Fruit fly (Drosophila melanogaster) whole organism, embryonic: ENCODE measurements around the gene Ns4.

Experiments
- Bgb ChIP-seq: fragments of 200-800 bp; sonication (Bioruptor generic); IDR thresholded peaks from 2 replicates; pipeline ENCODE4 v1.3.6; 2022; ENCODE audit warnings: missing biosample characterization, missing genetic modification characterization; ENCODE audit not compliant: partially characterized antibody
- CG10462 ChIP-seq: fragments of 200-800 bp; sonication (Bioruptor generic); optimal IDR thresholded peaks from 2 replicates; lab custom pipeline; 2016; ENCODE audit warnings: missing biosample characterization, missing genetic modification characterization
- CG11696 ChIP-seq: fragments of 200-800 bp; sonication (Bioruptor generic); IDR thresholded peaks from 2 replicates; pipeline ENCODE4 v1.3.6; 2022; ENCODE audit warnings: missing biosample characterization, missing genetic modification characterization
- CG12391 ChIP-seq: fragments of 200-800 bp; sonication (Bioruptor generic); optimal IDR thresholded peaks from 3 replicates; lab custom pipeline; 2018; ENCODE audit warnings: missing biosample characterization, mild to moderate bottlenecking, missing genetic modification characterization, moderate library complexity
- CG13287 ChIP-seq: fragments of 200-800 bp; sonication (Bioruptor generic); IDR thresholded peaks from 2 replicates; pipeline ENCODE4 v1.3.6; 2022; ENCODE audit warnings: missing biosample characterization, missing genetic modification characterization; ENCODE audit not compliant: partially characterized antibody
- CG14667 ChIP-seq: fragments of 200-800 bp; sonication (Bioruptor generic); IDR thresholded peaks from 2 replicates; pipeline ENCODE4 v1.3.6; 2022; ENCODE audit warnings: missing biosample characterization, missing genetic modification characterization
- CG1603 ChIP-seq: fragments of 200-800 bp; sonication (Bioruptor generic); optimal IDR thresholded peaks from 2 replicates; lab custom pipeline; 2019; ENCODE audit warnings: missing biosample characterization, mild to moderate bottlenecking, missing genetic modification characterization, moderate library complexity
- CG16815 ChIP-seq: fragments of 200-800 bp; sonication (Bioruptor generic); optimal IDR thresholded peaks from 3 replicates; lab custom pipeline; 2017; ENCODE audit warnings: missing biosample characterization, mild to moderate bottlenecking, missing genetic modification characterization
- CG17328 ChIP-seq: fragments of 200-800 bp; sonication (Bioruptor generic); IDR thresholded peaks from 2 replicates; pipeline ENCODE4 v1.3.6; 2022; ENCODE audit warnings: missing biosample characterization, missing genetic modification characterization
- CG17612 ChIP-seq: fragments of 200-800 bp; sonication (Bioruptor generic); IDR thresholded peaks from 2 replicates; pipeline ENCODE4 v1.3.6; 2022; ENCODE audit warnings: missing biosample characterization, missing genetic modification characterization
- CG2712 ChIP-seq: fragments of 200-800 bp; optimal IDR thresholded peaks from 3 replicates; lab custom pipeline; 2019; ENCODE audit warnings: missing biosample characterization, mild to moderate bottlenecking, missing genetic modification characterization, moderate library complexity
- CG31441 ChIP-seq: fragments of 200-800 bp; sonication (Bioruptor generic); IDR thresholded peaks from 2 replicates; pipeline ENCODE4 v1.3.6; 2022; ENCODE audit warnings: missing biosample characterization, missing genetic modification characterization
- CG42726 ChIP-seq: fragments of 200-800 bp; sonication (Bioruptor generic); IDR thresholded peaks from 2 replicates; pipeline ENCODE4 v1.3.6; 2022; ENCODE audit warnings: missing biosample characterization, missing genetic modification characterization; ENCODE audit not compliant: partially characterized antibody
- CG5953 ChIP-seq: fragments of 200-800 bp; sonication (Bioruptor generic); IDR thresholded peaks from 2 replicates; pipeline ENCODE4 v1.3.6; 2022; ENCODE audit warnings: missing biosample characterization, missing genetic modification characterization
- CG6813 ChIP-seq: fragments of 200-800 bp; sonication (Bioruptor generic); optimal IDR thresholded peaks from 2 replicates; lab custom pipeline; 2017; ENCODE audit warnings: missing biosample characterization, missing genetic modification characterization, mild to moderate bottlenecking, moderate library complexity, missing genetic modification reagents
- D ChIP-seq, 2 experiments: fragments of 200-800 bp in 1 of 2; fragments of >200 bp in 1 of 2; sonication (Bioruptor generic) in 1 of 2; optimal IDR thresholded peaks; 2 replicates in 1 of 2; 3 replicates in 1 of 2; lab custom pipeline; 2017; ENCODE audit warnings: mild to moderate bottlenecking in 1 of 2, missing biosample characterization in 1 of 2, missing genetic modification characterization in 1 of 2, missing genetic modification reagents in 1 of 2
- D19A ChIP-seq: fragments of 200-800 bp; optimal IDR thresholded peaks from 3 replicates; lab custom pipeline; 2019; ENCODE audit warnings: missing biosample characterization, mild to moderate bottlenecking, missing genetic modification characterization, moderate library complexity
- E2f2 ChIP-seq: fragments of 200-800 bp; sonication (Bioruptor generic); IDR thresholded peaks from 2 replicates; pipeline ENCODE4 v1.3.6; 2022; ENCODE audit warnings: missing biosample characterization, missing genetic modification characterization
- Fer1 ChIP-seq: fragments of 200-800 bp; sonication (Bioruptor generic); optimal IDR thresholded peaks from 2 replicates; lab custom pipeline; 2017; ENCODE audit warnings: missing biosample characterization, mild to moderate bottlenecking, missing genetic modification characterization
- Gug ChIP-seq: fragments of 200-800 bp; sonication (Bioruptor generic); IDR thresholded peaks from 4 replicates; pipeline ENCODE4 v1.3.6; 2022; ENCODE audit warnings: missing biosample characterization, missing genetic modification characterization
- HHEX ChIP-seq: fragments of 200-800 bp; sonication (Bioruptor generic); optimal IDR thresholded peaks from 3 replicates; lab custom pipeline; 2017; ENCODE audit warnings: missing biosample characterization, mild to moderate bottlenecking, missing genetic modification characterization, missing genetic modification reagents
- HLH3B ChIP-seq: fragments of 200-800 bp; sonication (Bioruptor generic); IDR thresholded peaks from 2 replicates; pipeline ENCODE4 v1.3.6; 2022; ENCODE audit warnings: missing biosample characterization, missing genetic modification characterization
- HLHmδ ChIP-seq: fragments of 200-800 bp; sonication (Bioruptor generic); optimal IDR thresholded peaks from 2 replicates; lab custom pipeline; 2018; ENCODE audit warnings: missing biosample characterization, mild to moderate bottlenecking, missing genetic modification characterization, moderate library complexity
- Oaz ChIP-seq: fragments of 200-800 bp; sonication (Bioruptor generic); IDR thresholded peaks from 2 replicates; pipeline ENCODE4 v1.3.6; 2022; ENCODE audit warnings: missing biosample characterization, missing genetic modification characterization
- Optix ChIP-seq: fragments of 200-800 bp; sonication (Bioruptor generic); IDR thresholded peaks from 3 replicates; pipeline ENCODE4 v1.3.6; 2022; ENCODE audit warnings: missing biosample characterization, missing genetic modification characterization
- Ptx1 ChIP-seq: fragments of 200-800 bp; sonication (Bioruptor generic); IDR thresholded peaks from 2 replicates; pipeline ENCODE4 v1.3.6; 2022; ENCODE audit warnings: missing biosample characterization, missing genetic modification characterization
- Ssrp ChIP-seq: fragments of 200-800 bp; sonication (Bioruptor generic); optimal IDR thresholded peaks from 2 replicates; lab custom pipeline; 2018; ENCODE audit warnings: missing biosample characterization, mild to moderate bottlenecking, missing genetic modification characterization, moderate library complexity
- Vsx1 ChIP-seq: fragments of 200-800 bp; sonication (Bioruptor generic); optimal IDR thresholded peaks from 2 replicates; lab custom pipeline; 2017; ENCODE audit warnings: missing biosample characterization, mild to moderate bottlenecking, missing genetic modification characterization, missing genetic modification reagents
- aop ChIP-seq: fragments of 200-800 bp; sonication (Bioruptor generic); IDR thresholded peaks from 2 replicates; pipeline ENCODE4 v1.3.6; 2022; ENCODE audit warnings: missing biosample characterization, missing genetic modification characterization
- ap ChIP-seq: fragments of 200-800 bp; sonication (Bioruptor generic); IDR thresholded peaks from 2 replicates; pipeline ENCODE4 v1.3.6; 2022; ENCODE audit warnings: missing biosample characterization, missing genetic modification characterization
- bab2 ChIP-seq: fragments of 200-800 bp; sonication (Bioruptor generic); optimal IDR thresholded peaks from 2 replicates; lab custom pipeline; 2016; ENCODE audit warnings: missing biosample characterization, missing genetic modification characterization
- cad ChIP-seq: fragments of >200 bp; optimal IDR thresholded peaks from 2 replicates; lab custom pipeline; 2017; ENCODE audit warnings: missing biosample characterization, missing genetic modification characterization
- crc ChIP-seq: fragments of 200-800 bp; sonication (Bioruptor generic); optimal IDR thresholded peaks from 2 replicates; lab custom pipeline; 2016; ENCODE audit warnings: missing biosample characterization, missing genetic modification characterization
- danr ChIP-seq: fragments of 200-800 bp; sonication (Bioruptor generic); IDR thresholded peaks from 2 replicates; pipeline ENCODE4 v1.3.6; 2022; ENCODE audit warnings: missing biosample characterization, missing genetic modification characterization
- dysf ChIP-seq: fragments of 200-800 bp; sonication (Bioruptor generic); IDR thresholded peaks from 3 replicates; pipeline ENCODE4 v1.3.6; 2022; ENCODE audit warnings: missing biosample characterization, missing genetic modification characterization
- en ChIP-seq: fragments of 200-800 bp; sonication (Bioruptor generic); optimal IDR thresholded peaks from 2 replicates; lab custom pipeline; 2016; ENCODE audit warnings: missing biosample characterization, missing genetic modification characterization
- gce ChIP-seq: fragments of 200-800 bp; sonication (Bioruptor generic); IDR thresholded peaks from 3 replicates; pipeline ENCODE4 v1.3.6; 2022; ENCODE audit warnings: missing biosample characterization, missing genetic modification characterization
- gfzf ChIP-seq: fragments of 200-800 bp; sonication (Bioruptor generic); optimal IDR thresholded peaks from 2 replicates; lab custom pipeline; 2016; ENCODE audit warnings: missing biosample characterization, mild to moderate bottlenecking, missing genetic modification characterization, moderate library complexity
- h ChIP-seq: fragments of >200 bp; optimal IDR thresholded peaks from 2 replicates; lab custom pipeline; 2017
- ken ChIP-seq: fragments of 200-800 bp; sonication (Bioruptor generic); IDR thresholded peaks from 3 replicates; pipeline ENCODE4 v1.3.6; 2022; ENCODE audit warnings: missing biosample characterization, missing genetic modification characterization
- knrl ChIP-seq: fragments of 200-800 bp; sonication (Bioruptor generic); IDR thresholded peaks from 3 replicates; pipeline ENCODE4 v1.3.6; 2022; ENCODE audit warnings: missing biosample characterization, missing genetic modification characterization; ENCODE audit not compliant: partially characterized antibody
- lov ChIP-seq, 2 experiments: fragments of 200-800 bp in 1 of 2; fragments of >200 bp in 1 of 2; sonication (Bioruptor generic) in 1 of 2; IDR thresholded peaks in 1 of 2; optimal IDR thresholded peaks in 1 of 2; 2 replicates in 1 of 2; 3 replicates in 1 of 2; pipeline versions ENCODE4 v1.3.6 to Lab custom; 2017 to 2022; ENCODE audit warnings: missing biosample characterization in 1 of 2, missing genetic modification characterization in 1 of 2
- salm ChIP-seq: fragments of 200-800 bp; sonication (Bioruptor generic); optimal IDR thresholded peaks from 2 replicates; lab custom pipeline; 2018; ENCODE audit warnings: missing biosample characterization, mild to moderate bottlenecking, missing genetic modification characterization
- sd ChIP-seq: fragments of 200-800 bp; sonication (Bioruptor generic); optimal IDR thresholded peaks from 3 replicates; lab custom pipeline; 2018; ENCODE audit warnings: missing biosample characterization, mild to moderate bottlenecking, missing genetic modification characterization, moderate library complexity
- sob ChIP-seq: fragments of 200-800 bp; sonication (Bioruptor generic); IDR thresholded peaks from 2 replicates; pipeline ENCODE4 v1.3.6; 2022; ENCODE audit warnings: missing biosample characterization, missing genetic modification characterization
- toy ChIP-seq: fragments of 200-800 bp; sonication (Bioruptor generic); IDR thresholded peaks from 2 replicates; pipeline ENCODE4 v1.3.6; 2022; ENCODE audit warnings: missing biosample characterization, missing genetic modification characterization
- zfh2 ChIP-seq: fragments of 200-800 bp; sonication (Bioruptor generic); optimal IDR thresholded peaks from 2 replicates; lab custom pipeline; 2016; ENCODE audit warnings: missing biosample characterization, missing genetic modification characterization

Gene Ns4

DNA sequence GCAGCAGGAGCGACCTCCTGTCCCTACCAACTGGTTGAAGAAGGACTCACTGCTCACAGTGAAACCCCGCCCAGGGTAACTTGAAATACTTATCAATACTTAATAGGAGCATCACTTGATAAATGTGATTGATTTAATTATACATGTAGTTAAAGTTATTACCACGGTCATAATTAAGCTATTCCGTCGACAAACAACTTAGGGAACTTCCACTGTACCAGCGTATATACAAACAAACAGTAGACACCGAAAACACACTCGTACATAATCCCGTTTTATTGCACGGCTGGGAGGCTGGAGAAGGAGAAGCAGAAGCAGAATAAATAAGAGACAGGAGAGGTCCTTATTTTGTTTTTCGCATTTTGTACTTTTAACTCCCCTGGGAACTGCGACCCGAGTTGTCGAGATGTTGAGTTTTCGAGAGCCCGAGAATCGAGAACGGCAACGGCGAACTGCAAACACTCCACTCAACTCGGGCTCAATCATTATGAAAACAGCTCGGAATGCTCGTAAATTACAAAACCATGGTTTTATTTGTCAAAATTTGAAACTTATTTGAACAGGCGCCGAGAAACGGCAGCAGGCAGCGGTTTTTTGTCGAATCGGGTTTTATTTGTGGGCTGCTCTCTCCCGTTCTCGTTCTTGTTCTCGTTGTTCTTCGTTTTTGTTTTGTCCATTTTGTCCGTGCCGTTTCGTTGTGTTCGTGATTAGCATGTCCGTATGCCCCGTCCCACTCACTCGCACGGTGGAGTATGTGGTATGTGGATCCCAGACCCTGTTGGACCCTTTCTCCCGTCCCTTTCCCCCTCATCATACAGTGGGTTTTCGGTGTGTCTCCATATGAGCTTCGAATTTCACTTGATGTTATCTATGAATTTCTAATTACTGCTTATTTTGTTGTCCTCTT lies 48.0 kb downstream of the Ns4 start (continued):
- TF ChIP-seq CG17612 (GFP tag; lab: Robert Waterston, UW) (0 out of 2 replicates have a peak, but pooled peaks have one; percentile 14), h (lab: Kevin White, UChicago) (no peak), toy (GFP tag; lab: Robert Waterston, UW) (no peak), Optix (GFP tag; lab: Robert Waterston, UW) (peak; percentile 68), gfzf (GFP tag; lab: Kevin White, UChicago) (no peak), dysf (GFP tag; lab: Robert Waterston, UW) (peak; percentile 88), D (optimal IDR thresholded peaks at IDR 0.05; lab: Kevin White, UChicago) (no peak), D (GFP tag; optimal IDR thresholded peaks at IDR 0.05; lab: Kevin White, UChicago) (peak; percentile 36), aop (GFP tag; lab: Robert Waterston, UW) (no peak), sd (tag; lab: Kevin White, UChicago) (peak; percentile 35), salm (tag; lab: Kevin White, UChicago) (no peak), CG5953 (GFP tag; lab: Robert Waterston, UW) (0 out of 2 replicates have a peak, but pooled peaks have one; percentile 29), zfh2 (GFP tag; lab: Kevin White, UChicago) (peak; percentile 84), sob (peak; percentile 76), gce (GFP tag; lab: Robert Waterston, UW) (peak; percentile 71; the same call in 1 of the 3 replicates), CG16815 (peak; percentile 79), danr (0 out of 2 replicates have a peak, but pooled peaks have one; percentile 29), lov (optimal IDR thresholded peaks at IDR 0.05; lab: Kevin White, UChicago) (no peak), lov (GFP tag; IDR thresholded peaks at IDR 0.05; lab: Robert Waterston, UW) (0 out of 3 replicates have a peak, but pooled peaks have one; percentile 51), CG2712 (tag; lab: Kevin White, UChicago) (peak; percentile 77), HLHmδ (no peak), CG10462 (GFP tag; lab: Kevin White, UChicago) (peak; percentile 38), CG17328 (GFP tag; lab: Robert Waterston, UW) (peak; percentile 47), CG6813 (peak; percentile 73), CG13287 (no peak), CG31441 (GFP tag; lab: Robert Waterston, UW) (peak; percentile 66; the same call in 1 of the 2 replicates), D19A (peak; percentile 32), knrl (GFP tag; lab: Robert Waterston, UW) (no peak), HHEX (GFP tag; lab: Kevin White, UChicago) (peak; percentile 78), ken (peak; percentile 35; the same call in 1 of the 3 replicates), HLH3B (GFP tag; lab: Robert Waterston, UW) (peak; percentile 68), CG12391 (tag; lab: Kevin White, UChicago) (peak; percentile 77), ap (GFP tag; lab: Robert Waterston, UW) (0 out of 2 replicates have a peak, but pooled peaks have one; percentile 22), Vsx1 (GFP tag; lab: Kevin White, UChicago) (peak; percentile 52), CG1603 (tag; lab: Kevin White, UChicago) (peak; percentile 77), E2f2 (GFP tag; lab: Robert Waterston, UW) (peak; percentile 45), bab2 (GFP tag; lab: Kevin White, UChicago) (peak; percentile 74), Fer1 (GFP tag; lab: Kevin White, UChicago) (peak; percentile 88), CG11696 (GFP tag; lab: Robert Waterston, UW) (no peak), CG14667 (peak; percentile 71), CG42726 (GFP tag; lab: Robert Waterston, UW) (no peak), Ssrp (tag; lab: Kevin White, UChicago) (peak; percentile 57), Ptx1 (GFP tag; lab: Robert Waterston, UW) (peak; percentile 73), crc (peak; percentile 72), Gug (peak; percentile 63; the same call in 3 of the 4 replicates), cad (GFP tag; lab: Kevin White, UChicago) (peak; percentile 43), Bgb (no peak), en (GFP tag; lab: Kevin White, UChicago) (peak; percentile 71), Oaz (GFP tag; lab: Robert Waterston, UW) (peak; percentile 68)
